Fruit fly (Drosophila melanogaster) whole organism, embryonic: ENCODE measurements around the gene Mf.

Experiments
- Antp ChIP-seq: fragments of 200-800 bp; sonication (Bioruptor generic); optimal IDR thresholded peaks from 3 replicates; lab custom pipeline; 2016; ENCODE audit warnings: missing biosample characterization, missing genetic modification characterization
- B-H2 ChIP-seq: fragments of 200-800 bp; sonication (Bioruptor generic); optimal IDR thresholded peaks from 2 replicates; lab custom pipeline; 2018; ENCODE audit warnings: missing biosample characterization, mild to moderate bottlenecking, missing genetic modification characterization
- Blimp-1 ChIP-seq: fragments of 200-800 bp; sonication (Bioruptor generic); optimal IDR thresholded peaks from 3 replicates; lab custom pipeline; 2018; ENCODE audit warnings: missing biosample characterization, missing genetic modification characterization, mild to moderate bottlenecking, moderate library complexity, missing genetic modification reagents
- BtbVII ChIP-seq: fragments of 200-800 bp; sonication (Bioruptor generic); optimal IDR thresholded peaks from 3 replicates; lab custom pipeline; 2017; ENCODE audit warnings: missing biosample characterization, mild to moderate bottlenecking, missing genetic modification characterization
- CG10274 ChIP-seq: fragments of 200-800 bp; sonication (Bioruptor generic); optimal IDR thresholded peaks from 3 replicates; lab custom pipeline; 2017; ENCODE audit warnings: missing biosample characterization, mild to moderate bottlenecking, missing genetic modification characterization
- CG10959 ChIP-seq: fragments of 200-800 bp; sonication (Bioruptor generic); IDR thresholded peaks from 2 replicates; pipeline ENCODE4 v1.3.6; 2022; ENCODE audit warnings: missing biosample characterization, missing genetic modification characterization
- CG11456 ChIP-seq: fragments of 200-800 bp; sonication (Bioruptor generic); IDR thresholded peaks from 3 replicates; pipeline ENCODE4 v1.3.6; 2022; ENCODE audit warnings: missing biosample characterization, missing genetic modification characterization
- CG11696 ChIP-seq: fragments of 200-800 bp; sonication (Bioruptor generic); IDR thresholded peaks from 2 replicates; pipeline ENCODE4 v1.3.6; 2022; ENCODE audit warnings: missing biosample characterization, missing genetic modification characterization
- CG12104 ChIP-seq: fragments of 200-800 bp; sonication (Bioruptor generic); optimal IDR thresholded peaks from 3 replicates; lab custom pipeline; 2016; ENCODE audit warnings: missing biosample characterization, missing genetic modification characterization
- CG1233 ChIP-seq: fragments of 200-800 bp; sonication (Bioruptor generic); optimal IDR thresholded peaks from 4 replicates; lab custom pipeline; 2018; ENCODE audit warnings: missing biosample characterization, mild to moderate bottlenecking, missing genetic modification characterization
- CG14050 ChIP-seq: fragments of 200-800 bp; sonication (Bioruptor generic); IDR thresholded peaks from 3 replicates; pipeline ENCODE4 v1.3.6; 2022; ENCODE audit warnings: missing biosample characterization, missing genetic modification characterization
- CG17829 ChIP-seq: fragments of 200-800 bp; optimal IDR thresholded peaks from 2 replicates; lab custom pipeline; 2019; ENCODE audit warnings: missing biosample characterization, mild to moderate bottlenecking, missing genetic modification characterization, moderate library complexity
- CG18599 ChIP-seq: fragments of 200-800 bp; sonication (Bioruptor generic); optimal IDR thresholded peaks from 3 replicates; lab custom pipeline; 2017; ENCODE audit warnings: missing biosample characterization, missing genetic modification characterization, mild to moderate bottlenecking, moderate library complexity, missing genetic modification reagents
- CG30431 ChIP-seq: fragments of 200-800 bp; sonication (Bioruptor generic); optimal IDR thresholded peaks from 2 replicates; lab custom pipeline; 2017; ENCODE audit warnings: missing biosample characterization, missing genetic modification characterization
- CG31224 ChIP-seq: fragments of 200-800 bp; sonication (Bioruptor generic); IDR thresholded peaks from 2 replicates; pipeline ENCODE4 v1.3.6; 2022; ENCODE audit warnings: missing biosample characterization, missing genetic modification characterization
- CG7786 ChIP-seq: fragments of 200-800 bp; sonication (Bioruptor generic); optimal IDR thresholded peaks from 2 replicates; lab custom pipeline; 2016; ENCODE audit warnings: missing biosample characterization, missing genetic modification characterization
- CG7963 ChIP-seq: fragments of 200-800 bp; sonication (Bioruptor generic); IDR thresholded peaks from 3 replicates; pipeline ENCODE4 v1.3.6; 2022; ENCODE audit warnings: missing biosample characterization, missing genetic modification characterization; ENCODE audit not compliant: partially characterized antibody
- CG9609 ChIP-seq: fragments of 200-800 bp; sonication (Bioruptor generic); optimal IDR thresholded peaks from 3 replicates; lab custom pipeline; 2016; ENCODE audit warnings: missing biosample characterization, missing genetic modification characterization
- CG9932 ChIP-seq: fragments of 200-800 bp; sonication (Bioruptor generic); IDR thresholded peaks from 2 replicates; pipeline ENCODE4 v1.3.6; 2022; ENCODE audit warnings: missing biosample characterization, missing genetic modification characterization
- CHES-1-like ChIP-seq: fragments of 200-800 bp; sonication (Bioruptor generic); optimal IDR thresholded peaks from 2 replicates; lab custom pipeline; 2016; ENCODE audit warnings: missing biosample characterization, missing genetic modification characterization
- CrebB ChIP-seq: fragments of 200-800 bp; sonication (Bioruptor generic); optimal IDR thresholded peaks from 3 replicates; lab custom pipeline; 2018; ENCODE audit warnings: missing biosample characterization, mild to moderate bottlenecking, missing genetic modification characterization
- Dll ChIP-seq: fragments of 200-800 bp; sonication (Bioruptor generic); IDR thresholded peaks from 4 replicates; pipeline ENCODE4 v1.3.6; 2022; ENCODE audit warnings: missing biosample characterization, missing genetic modification characterization; ENCODE audit not compliant: partially characterized antibody
- Ets65A ChIP-seq: fragments of 200-800 bp; sonication (Bioruptor generic); peaks from one replicate; lab custom pipeline; 2016; ENCODE audit warnings: missing biosample characterization, missing genetic modification characterization
- HLHmδ ChIP-seq: fragments of 200-800 bp; sonication (Bioruptor generic); optimal IDR thresholded peaks from 2 replicates; lab custom pipeline; 2018; ENCODE audit warnings: missing biosample characterization, mild to moderate bottlenecking, missing genetic modification characterization, moderate library complexity
- Hr39 ChIP-seq: fragments of >200 bp; optimal IDR thresholded peaks from 2 replicates; lab custom pipeline; 2017
- Hsf ChIP-seq: fragments of 200-800 bp; sonication (Bioruptor generic); optimal IDR thresholded peaks from 3 replicates; lab custom pipeline; 2016; ENCODE audit warnings: missing biosample characterization, missing genetic modification characterization
- Lpt ChIP-seq: fragments of >200 bp; optimal IDR thresholded peaks from 2 replicates; lab custom pipeline; 2018; ENCODE audit warnings: missing biosample characterization, missing genetic modification characterization
- Med ChIP-seq: fragments of 200-800 bp; sonication (Bioruptor generic); peaks from one replicate; lab custom pipeline; 2016; ENCODE audit warnings: missing biosample characterization, missing genetic modification characterization, mild to moderate bottlenecking, inconsistent platforms, moderate library complexity
- NFAT ChIP-seq: fragments of 200-800 bp; sonication (Bioruptor generic); IDR thresholded peaks from 2 replicates; pipeline ENCODE4 v1.3.6; 2022; ENCODE audit warnings: missing biosample characterization, missing genetic modification characterization
- Oaz ChIP-seq: fragments of 200-800 bp; sonication (Bioruptor generic); IDR thresholded peaks from 2 replicates; pipeline ENCODE4 v1.3.6; 2022; ENCODE audit warnings: missing biosample characterization, missing genetic modification characterization
- Ssrp ChIP-seq: fragments of 200-800 bp; sonication (Bioruptor generic); optimal IDR thresholded peaks from 2 replicates; lab custom pipeline; 2018; ENCODE audit warnings: missing biosample characterization, mild to moderate bottlenecking, missing genetic modification characterization, moderate library complexity
- abd-A ChIP-seq: fragments of 200-800 bp; sonication (Bioruptor generic); optimal IDR thresholded peaks from 3 replicates; lab custom pipeline; 2019; ENCODE audit warnings: missing biosample characterization, mild to moderate bottlenecking, missing genetic modification characterization, moderate library complexity
- ap ChIP-seq: fragments of 200-800 bp; sonication (Bioruptor generic); IDR thresholded peaks from 2 replicates; pipeline ENCODE4 v1.3.6; 2022; ENCODE audit warnings: missing biosample characterization, missing genetic modification characterization
- bowl ChIP-seq: fragments of 200-800 bp; sonication (Bioruptor generic); IDR thresholded peaks from 2 replicates; pipeline ENCODE4 v1.3.6; 2022; ENCODE audit warnings: missing biosample characterization, missing genetic modification characterization
- cg ChIP-seq: fragments of 200-800 bp; sonication (Bioruptor generic); optimal IDR thresholded peaks from 3 replicates; lab custom pipeline; 2019; ENCODE audit warnings: missing biosample characterization, mild to moderate bottlenecking, missing genetic modification characterization, moderate library complexity
- crp ChIP-seq, 2 experiments: fragments of 200-800 bp; sonication (Bioruptor generic); optimal IDR thresholded peaks; 2 replicates in 1 of 2; 3 replicates in 1 of 2; lab custom pipeline; 2017; ENCODE audit warnings: missing biosample characterization in 2 of 2, missing genetic modification characterization in 2 of 2, mild to moderate bottlenecking in 1 of 2, moderate library complexity in 1 of 2
- cwo ChIP-seq: fragments of 200-800 bp; sonication (Bioruptor generic); optimal IDR thresholded peaks from 3 replicates; lab custom pipeline; 2017; ENCODE audit warnings: missing biosample characterization, missing genetic modification characterization, mild to moderate bottlenecking, moderate library complexity, missing genetic modification reagents
- eyg ChIP-seq: fragments of 200-800 bp; sonication (Bioruptor generic); optimal IDR thresholded peaks from 3 replicates; lab custom pipeline; 2016; ENCODE audit warnings: missing biosample characterization, missing genetic modification characterization
- luna ChIP-seq: fragments of 200-800 bp; sonication (Bioruptor generic); optimal IDR thresholded peaks from 2 replicates; lab custom pipeline; 2016; ENCODE audit warnings: missing biosample characterization, missing genetic modification characterization
- nau ChIP-seq: fragments of 200-800 bp; sonication (Bioruptor generic); optimal IDR thresholded peaks from 3 replicates; lab custom pipeline; 2017; ENCODE audit warnings: missing biosample characterization, mild to moderate bottlenecking, missing genetic modification characterization, missing genetic modification reagents
- nom ChIP-seq: fragments of 200-800 bp; sonication (Bioruptor generic); optimal IDR thresholded peaks from 2 replicates; lab custom pipeline; 2017; ENCODE audit warnings: missing biosample characterization, missing genetic modification characterization, mild to moderate bottlenecking, moderate library complexity, missing genetic modification reagents
- oc ChIP-seq: fragments of 200-800 bp; sonication (Bioruptor generic); optimal IDR thresholded peaks from 2 replicates; lab custom pipeline; 2018; ENCODE audit warnings: missing biosample characterization, mild to moderate bottlenecking, missing genetic modification characterization, moderate library complexity
- pan ChIP-seq, 4 experiments: fragments of >200 bp in 3 of 4; fragments of 200-800 bp in 1 of 4; sonication (Bioruptor generic) in 1 of 4; optimal IDR thresholded peaks in 3 of 4; IDR thresholded peaks in 1 of 4; 2 replicates each; pipeline versions ENCODE4 v1.3.6 to Lab custom; 2017 to 2022; ENCODE audit warnings: missing biosample characterization in 2 of 4, missing genetic modification characterization in 2 of 4, mixed read lengths in 1 of 4
- pum ChIP-seq: fragments of 200-800 bp; sonication (Bioruptor generic); optimal IDR thresholded peaks from 2 replicates; lab custom pipeline; 2016; ENCODE audit warnings: missing biosample characterization, missing genetic modification characterization
- ranshi ChIP-seq: fragments of 200-800 bp; sonication (Bioruptor generic); IDR thresholded peaks from 2 replicates; pipeline ENCODE4 v1.3.6; 2022; ENCODE audit warnings: missing biosample characterization, missing genetic modification characterization
- ro ChIP-seq: fragments of 200-800 bp; sonication (Bioruptor generic); IDR thresholded peaks from 2 replicates; pipeline ENCODE4 v1.3.6; 2022; ENCODE audit warnings: missing biosample characterization, missing genetic modification characterization
- sens-2 ChIP-seq: fragments of 200-800 bp; sonication (Bioruptor generic); IDR thresholded peaks from 2 replicates; pipeline ENCODE4 v1.3.6; 2022; ENCODE audit warnings: missing biosample characterization, missing genetic modification characterization
- sima ChIP-seq: fragments of 200-800 bp; sonication (Bioruptor generic); optimal IDR thresholded peaks from 2 replicates; lab custom pipeline; 2016; ENCODE audit warnings: missing biosample characterization, missing genetic modification characterization
- ssp ChIP-seq: fragments of 200-800 bp; sonication (Bioruptor generic); IDR thresholded peaks from 2 replicates; pipeline ENCODE4 v1.3.6; 2022; ENCODE audit warnings: missing biosample characterization, missing genetic modification characterization
- tna ChIP-seq: fragments of 200-800 bp; sonication (Bioruptor generic); IDR thresholded peaks from 2 replicates; pipeline ENCODE4 v1.3.6; 2022; ENCODE audit warnings: missing biosample characterization, missing genetic modification characterization; ENCODE audit not compliant: partially characterized antibody
- zf30C ChIP-seq: fragments of 200-800 bp; sonication (Bioruptor generic); optimal IDR thresholded peaks from 3 replicates; lab custom pipeline; 2018; ENCODE audit warnings: missing biosample characterization, mild to moderate bottlenecking, missing genetic modification characterization

Gene Mf

DNA sequence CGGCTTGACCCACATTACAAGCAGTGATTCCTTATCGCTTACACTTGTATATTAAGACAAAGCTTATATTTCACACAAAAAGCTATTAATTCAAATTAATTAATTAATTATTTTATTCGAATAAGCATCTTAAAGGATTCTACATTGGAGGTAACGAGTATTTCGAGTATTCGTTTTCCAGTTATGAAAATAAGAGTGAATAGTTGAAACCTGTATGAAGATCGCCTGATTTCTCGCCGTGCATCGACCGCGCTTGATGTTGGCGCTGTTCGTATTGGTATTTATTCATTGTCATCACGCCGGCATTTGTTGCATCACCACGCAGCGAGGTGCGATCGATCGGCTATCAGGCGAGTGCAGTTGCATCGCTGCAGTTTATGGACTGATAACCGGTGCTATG lies 35.8 kb downstream of the Mf start (continued):
- TF ChIP-seq crp (GFP tag; optimal IDR thresholded peaks at IDR 0.05; lab: Kevin White, UChicago) (no peak), CG10274 (no peak), B-H2 (GFP tag; lab: Kevin White, UChicago) (no peak), NFAT (GFP tag; lab: Robert Waterston, UW) (no peak), eyg (GFP tag; lab: Kevin White, UChicago) (no peak), CG12104 (GFP tag; lab: Kevin White, UChicago) (no peak), zf30C (peak; percentile 50), Dll (GFP tag; lab: Robert Waterston, UW) (no peak), Blimp-1 (GFP tag; lab: Kevin White, UChicago) (peak; percentile 51), CG11696 (GFP tag; lab: Robert Waterston, UW) (peak; percentile 27; the same call in 1 of the 2 replicates), CHES-1-like (GFP tag; lab: Kevin White, UChicago) (no peak), CG10959 (GFP tag; lab: Robert Waterston, UW) (no peak), Ssrp (tag; lab: Kevin White, UChicago) (peak; percentile 24), Lpt (GFP tag; lab: Kevin White, UChicago) (no peak), ssp (0 out of 2 replicates have a peak, but pooled peaks have one; percentile 39), nom (GFP tag; lab: Kevin White, UChicago) (no peak), Med (GFP tag; lab: Kevin White, UChicago) (peak; percentile 86), CG14050 (peak; percentile 51; the same call in 1 of the 3 replicates), bowl (no peak), tna (no peak), pan (optimal IDR thresholded peaks at IDR 0.05; lab: Kevin White, UChicago) (no peak), pan (GFP tag; optimal IDR thresholded peaks at IDR 0.05 in 1 of 2, IDR thresholded peaks at IDR 0.05 in 1 of 2) (peak in 1 of 2 experiments; percentile 84), CG9932 (0 out of 2 replicates have a peak, but pooled peaks have one; percentile 14), Ets65A (no peak), CrebB (tag; lab: Kevin White, UChicago) (peak; percentile 27), BtbVII (GFP tag; lab: Kevin White, UChicago) (no peak), CG11456 (GFP tag; lab: Robert Waterston, UW) (no peak), Hsf (GFP tag; lab: Kevin White, UChicago) (peak; percentile 29), luna (no peak), cwo (peak; percentile 26), oc (tag; lab: Kevin White, UChicago) (peak; percentile 26), CG7786 (GFP tag; lab: Kevin White, UChicago) (no peak), CG1233 (GFP tag; lab: Kevin White, UChicago) (no peak), Hr39 (lab: Kevin White, UChicago) (no peak), sens-2 (no peak), CG30431 (no peak), nau (no peak), sima (no peak), ap (GFP tag; lab: Robert Waterston, UW) (peak; percentile 29; the same call in 1 of the 2 replicates), HLHmδ (GFP tag; lab: Kevin White, UChicago) (no peak), ro (GFP tag; lab: Robert Waterston, UW) (peak; percentile 33; the same call in 1 of the 2 replicates), cg (GFP tag; lab: Kevin White, UChicago) (no peak), CG9609 (no peak), Antp (GFP tag; lab: Kevin White, UChicago) (no peak), ranshi (GFP tag; lab: Robert Waterston, UW) (0 out of 2 replicates have a peak, but pooled peaks have one; percentile 12), CG31224 (no peak), CG7963 (GFP tag; lab: Robert Waterston, UW) (no peak), CG18599 (GFP tag; lab: Kevin White, UChicago) (peak; percentile 49), Oaz (no peak), abd-A (tag; lab: Kevin White, UChicago) (no peak), CG17829 (peak; percentile 68), pum (no peak)
